Fruit fly (Drosophila melanogaster) whole organism, pupa: Measurements from ENCODE around the gene Rtel1.
A peak's percentile ranks its signal among the peaks of the same experiment; 100 is the strongest.

Source experiments
- CG10348 ChIP-seq: fragments of 200-800 bp; sonication (Bioruptor generic); IDR thresholded peaks from 2 replicates; pipeline ENCODE4 v1.3.6; 2022; ENCODE audit warnings: missing biosample characterization, missing genetic modification characterization
- CG12605 ChIP-seq: fragments of 200-800 bp; sonication (Bioruptor generic); IDR thresholded peaks from 2 replicates; pipeline ENCODE4 v1.3.6; 2022; ENCODE audit warnings: missing biosample characterization, missing genetic modification characterization
- CG13204 ChIP-seq: fragments of 200-800 bp; sonication (Bioruptor generic); optimal IDR thresholded peaks from 2 replicates; lab custom pipeline; 2018; ENCODE audit warnings: missing biosample characterization, mild to moderate bottlenecking, missing genetic modification characterization, moderate library complexity
- CG14655 ChIP-seq: fragments of 200-800 bp; sonication (Bioruptor generic); optimal IDR thresholded peaks from 3 replicates; lab custom pipeline; 2017; ENCODE audit warnings: mild to moderate bottlenecking, missing biosample characterization, missing genetic modification reagents, missing genetic modification characterization
- CG15710 ChIP-seq: fragments of 200-800 bp; sonication (Bioruptor generic); optimal IDR thresholded peaks from 2 replicates; lab custom pipeline; 2018; ENCODE audit warnings: missing biosample characterization, mild to moderate bottlenecking, missing genetic modification characterization, moderate library complexity
- CG17806 ChIP-seq: fragments of 200-800 bp; sonication (Bioruptor generic); optimal IDR thresholded peaks from 2 replicates; lab custom pipeline; 2018; ENCODE audit warnings: missing biosample characterization, mild to moderate bottlenecking, missing genetic modification characterization, moderate library complexity
- CG32121 ChIP-seq: fragments of 200-800 bp; sonication (Bioruptor generic); IDR thresholded peaks from 2 replicates; pipeline ENCODE4 v1.3.6; 2022; ENCODE audit warnings: missing biosample characterization, missing genetic modification characterization
- CG34367 ChIP-seq: fragments of 200-800 bp; sonication (Bioruptor generic); optimal IDR thresholded peaks from 2 replicates; lab custom pipeline; 2018; ENCODE audit warnings: missing biosample characterization, mild to moderate bottlenecking, missing genetic modification characterization
- CG4496 ChIP-seq: fragments of 200-800 bp; sonication (Bioruptor generic); IDR thresholded peaks from 3 replicates; pipeline ENCODE4 v1.3.6; 2022; ENCODE audit warnings: missing biosample characterization, missing genetic modification characterization
- CG8159 ChIP-seq: fragments of 200-800 bp; sonication (Bioruptor generic); optimal IDR thresholded peaks from 3 replicates; lab custom pipeline; 2018; ENCODE audit warnings: missing biosample characterization, mild to moderate bottlenecking, missing genetic modification characterization, moderate library complexity
- CG8301 ChIP-seq: fragments of 200-800 bp; sonication (Bioruptor generic); optimal IDR thresholded peaks from 2 replicates; lab custom pipeline; 2018; ENCODE audit warnings: missing biosample characterization, mild to moderate bottlenecking, missing genetic modification characterization
- CG9948 ChIP-seq: fragments of 200-800 bp; sonication (Bioruptor generic); optimal IDR thresholded peaks from 2 replicates; lab custom pipeline; 2018; ENCODE audit warnings: missing biosample characterization, mild to moderate bottlenecking, missing genetic modification characterization, moderate library complexity
- D1 ChIP-seq: fragments of 200-800 bp; sonication (Bioruptor generic); optimal IDR thresholded peaks from 2 replicates; lab custom pipeline; 2018; ENCODE audit warnings: missing biosample characterization, mild to moderate bottlenecking, missing genetic modification characterization, moderate library complexity
- EcR ChIP-seq: fragments of 200-800 bp; sonication (Bioruptor generic); optimal IDR thresholded peaks from 3 replicates; lab custom pipeline; 2019; ENCODE audit warnings: missing biosample characterization, missing genetic modification characterization, mild to moderate bottlenecking, moderate library complexity, missing genetic modification reagents
- Ets98B ChIP-seq: fragments of 200-800 bp; sonication (Bioruptor generic); IDR thresholded peaks from 2 replicates; pipeline ENCODE4 v1.3.6; 2022; ENCODE audit warnings: missing biosample characterization, missing genetic modification characterization
- Pif1A ChIP-seq: fragments of 200-800 bp; sonication (Bioruptor generic); optimal IDR thresholded peaks from 3 replicates; lab custom pipeline; 2016; ENCODE audit warnings: missing biosample characterization, missing genetic modification characterization
- Pif1B ChIP-seq: fragments of 200-800 bp; sonication (Bioruptor generic); optimal IDR thresholded peaks from 3 replicates; lab custom pipeline; 2016; ENCODE audit warnings: missing biosample characterization, missing genetic modification characterization
- Snoo ChIP-seq: fragments of 200-800 bp; sonication (Bioruptor generic); optimal IDR thresholded peaks from 3 replicates; lab custom pipeline; 2017; ENCODE audit warnings: missing biosample characterization, mild to moderate bottlenecking, missing genetic modification characterization, inconsistent platforms
- fd96Ca ChIP-seq: fragments of 200-800 bp; sonication (Bioruptor generic); IDR thresholded peaks from 3 replicates; pipeline ENCODE4 v1.3.6; 2022; ENCODE audit warnings: missing biosample characterization, missing genetic modification characterization
- gl ChIP-seq: fragments of 200-800 bp; sonication (Bioruptor generic); optimal IDR thresholded peaks from 2 replicates; lab custom pipeline; 2018; ENCODE audit warnings: missing biosample characterization, mild to moderate bottlenecking, missing genetic modification characterization
- rn ChIP-seq: fragments of 200-800 bp; sonication (Bioruptor generic); IDR thresholded peaks from 2 replicates; pipeline ENCODE4 v1.3.6; 2022; ENCODE audit warnings: missing biosample characterization, missing genetic modification characterization

Gene Rtel1

dm6 chrX:5763443-5764000 is 16.0 kb downstream of the Rtel1 start:
- TF ChIP-seq Ets98B (GFP tag; lab: Robert Waterston, UW) (0 out of 2 replicates have a peak, but pooled peaks have one; percentile 5), EcR (GFP tag; lab: Kevin White, UChicago) (no peak), CG9948 (no peak), CG4496 (peak; percentile 46; the same call in 1 of the 3 replicates)

dm6 chrX:5764001-5764892 is 16.7 kb downstream of the Rtel1 start, which contains the start of the genes MAPk-Ak2 and CG42699:
MAPk-Ak2 (minus strand) TSS chrX:5764203.
CG42699 (plus strand) TSS chrX:5764553.
- TF ChIP-seq CG34367 (peak; percentile 45), rn (no peak), CG8159 (tag; lab: Kevin White, UChicago) (peak; percentile 29), CG12605 (0 out of 2 replicates have a peak, but pooled peaks have one; percentile 28), CG13204 (GFP tag; lab: Kevin White, UChicago) (peak; percentile 24), CG14655 (GFP tag; lab: Kevin White, UChicago) (no peak), CG8301 (peak; percentile 6), CG32121 (GFP tag; lab: Robert Waterston, UW) (0 out of 2 replicates have a peak, but pooled peaks have one; percentile 9), Ets98B (GFP tag; lab: Robert Waterston, UW) (peak; percentile 34), CG10348 (GFP tag; lab: Robert Waterston, UW) (no peak), Snoo (tag; lab: Kevin White, UChicago) (peak; percentile 17), CG9948 (no peak), fd96Ca (GFP tag; lab: Robert Waterston, UW) (no peak; the same call in 2 of the 3 replicates), gl (tag; lab: Kevin White, UChicago) (peak; percentile 65), D1 (no peak), CG4496 (no peak), CG17806 (tag; lab: Kevin White, UChicago) (peak; percentile 18), Pif1A (GFP tag; lab: Kevin White, UChicago) (peak; percentile 77), CG15710 (tag; lab: Kevin White, UChicago) (peak; percentile 31), Pif1B (GFP tag; lab: Kevin White, UChicago) (peak; percentile 8), EcR (GFP tag; lab: Kevin White, UChicago) (peak; percentile 42)

- no peak for TF ChIP-seq D1
- TF ChIP-seq CG32121 (GFP tag; lab: Robert Waterston, UW) = no peak
- TF ChIP-seq CG4496 = no peak
- TF ChIP-seq CG8159 (tag; lab: Kevin White, UChicago) = no peak
- no peak for TF ChIP-seq gl (tag; lab: Kevin White, UChicago)
- no peak for TF ChIP-seq CG17806 (tag; lab: Kevin White, UChicago)
- TF ChIP-seq CG13204 (GFP tag; lab: Kevin White, UChicago) = no peak
- no peak for TF ChIP-seq Pif1A (GFP tag; lab: Kevin White, UChicago)
Measured at dm6 chrX:5766732-5767131, 19.2 kb downstream of the Rtel1 start.

DNA sequence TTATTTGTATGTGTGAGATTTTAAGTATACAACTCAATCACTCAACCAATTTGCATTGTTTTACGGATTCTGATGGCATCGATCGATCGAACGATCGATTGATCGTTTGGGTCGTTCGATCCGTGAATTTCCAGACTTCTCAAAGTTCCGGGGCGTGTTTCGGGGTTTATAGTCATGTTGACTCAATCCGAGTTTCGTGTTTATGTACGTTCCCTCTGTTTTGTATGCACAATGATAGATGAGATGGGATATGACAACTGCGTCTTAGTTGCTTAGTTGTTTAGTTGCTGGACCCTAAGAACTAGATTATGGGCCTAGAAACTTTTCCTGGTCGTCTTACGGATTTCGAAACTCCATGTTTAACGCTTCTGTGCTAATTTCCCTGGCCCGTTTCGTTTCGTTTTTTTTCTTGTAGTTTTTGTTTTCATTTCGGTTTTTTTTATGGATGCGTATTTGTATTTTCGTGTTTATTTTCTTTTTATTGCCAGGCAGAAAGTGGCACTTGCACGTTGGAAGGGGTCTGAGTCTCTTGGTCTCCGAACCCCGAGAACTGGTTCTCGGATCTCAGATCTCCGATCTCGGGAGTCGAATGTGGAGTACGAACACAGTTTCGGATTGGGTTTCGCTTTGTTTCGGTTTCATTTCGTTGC is 21.2 kb downstream of the Rtel1 start:
- TF ChIP-seq CG17806 (tag; lab: Kevin White, UChicago) (peak; percentile 30), rn (no peak), CG8301 (no peak), gl (tag; lab: Kevin White, UChicago) (peak; percentile 73), CG9948 (peak; percentile 5), CG34367 (peak; percentile 48), CG13204 (GFP tag; lab: Kevin White, UChicago) (peak; percentile 60), CG8159 (tag; lab: Kevin White, UChicago) (peak; percentile 44), Snoo (tag; lab: Kevin White, UChicago) (no peak), fd96Ca (GFP tag; lab: Robert Waterston, UW) (no peak), Pif1B (GFP tag; lab: Kevin White, UChicago) (peak; percentile 1), D1 (no peak), CG32121 (GFP tag; lab: Robert Waterston, UW) (no peak), CG10348 (GFP tag; lab: Robert Waterston, UW) (no peak), Ets98B (GFP tag; lab: Robert Waterston, UW) (no peak), Pif1A (GFP tag; lab: Kevin White, UChicago) (peak; percentile 21), CG14655 (GFP tag; lab: Kevin White, UChicago) (no peak), CG12605 (no peak), CG15710 (tag; lab: Kevin White, UChicago) (peak; percentile 46), CG4496 (no peak), EcR (GFP tag; lab: Kevin White, UChicago) (peak; percentile 72)

DNA sequence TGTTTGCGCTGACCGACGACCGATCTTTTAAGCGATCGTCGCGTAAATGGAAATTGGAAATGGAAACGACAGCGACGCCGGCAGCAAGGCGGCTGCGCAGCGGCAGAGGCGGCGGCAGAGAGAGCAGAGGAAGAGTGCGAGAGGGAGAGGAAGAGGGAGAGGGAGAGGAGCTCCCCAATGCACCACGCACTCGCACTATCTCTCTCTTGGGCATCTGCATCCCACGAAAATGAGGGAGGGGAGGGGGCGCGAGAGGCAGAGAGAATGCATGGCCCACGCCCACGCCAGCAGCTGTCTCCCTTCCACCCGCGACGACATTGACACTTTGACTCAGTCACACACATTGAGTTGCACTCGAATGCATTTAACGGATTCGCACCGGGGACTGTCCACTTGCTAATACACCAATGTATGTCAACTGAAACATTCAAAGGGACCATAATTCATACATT is 23.2 kb downstream of the Rtel1 start, which contains the start of gene CG3097:
CG3097 (minus strand) TSS at position 51 of the 452 bp plus-strand sequence.
- TF ChIP-seq CG10348 (GFP tag; lab: Robert Waterston, UW) (no peak), Snoo (tag; lab: Kevin White, UChicago) (no peak), Ets98B (GFP tag; lab: Robert Waterston, UW) (peak; percentile 47; the same call in 1 of the 2 replicates), fd96Ca (GFP tag; lab: Robert Waterston, UW) (peak; percentile 42; the same call in 1 of the 3 replicates), rn (no peak), Pif1A (GFP tag; lab: Kevin White, UChicago) (peak; percentile 7), CG4496 (peak; percentile 36; the same call in 1 of the 3 replicates), gl (tag; lab: Kevin White, UChicago) (no peak), EcR (GFP tag; lab: Kevin White, UChicago) (peak; percentile 44), D1 (no peak), CG13204 (GFP tag; lab: Kevin White, UChicago) (peak; percentile 43)
